Worm (Caenorhabditis elegans) whole organism, early embryonic: ENCODE results near the gene wee-1.1.

Experiments used
- aly-1 ChIP-seq: sonication (generic microtip); optimal IDR thresholded peaks from 2 replicates; lab custom pipeline; 2016; ENCODE audit warnings: missing genetic modification characterization, missing compliant biosample characterization
- ama-1 ChIP-seq: fragments of 150-350 bp; optimal IDR thresholded peaks from 2 replicates; lab custom pipeline; 2014
- hmbx-1 ChIP-seq: sonication (generic microtip); optimal IDR thresholded peaks from 2 replicates; lab custom pipeline; 2016; ENCODE audit warnings: mild to moderate bottlenecking, missing genetic modification characterization, missing compliant biosample characterization
- scrt-1 ChIP-seq: fragments of 200-800 bp; sonication (Bioruptor generic); IDR thresholded peaks from 2 replicates; pipeline ENCODE4 v1.3.6; 2022; ENCODE audit warnings: missing genetic modification characterization, missing compliant biosample characterization
- tbx-11 ChIP-seq: fragments of 200-800 bp; sonication (Bioruptor generic); IDR thresholded peaks from 2 replicates; pipeline ENCODE4 v1.3.6; 2022; ENCODE audit warnings: missing genetic modification characterization, missing compliant biosample characterization

DNA sequence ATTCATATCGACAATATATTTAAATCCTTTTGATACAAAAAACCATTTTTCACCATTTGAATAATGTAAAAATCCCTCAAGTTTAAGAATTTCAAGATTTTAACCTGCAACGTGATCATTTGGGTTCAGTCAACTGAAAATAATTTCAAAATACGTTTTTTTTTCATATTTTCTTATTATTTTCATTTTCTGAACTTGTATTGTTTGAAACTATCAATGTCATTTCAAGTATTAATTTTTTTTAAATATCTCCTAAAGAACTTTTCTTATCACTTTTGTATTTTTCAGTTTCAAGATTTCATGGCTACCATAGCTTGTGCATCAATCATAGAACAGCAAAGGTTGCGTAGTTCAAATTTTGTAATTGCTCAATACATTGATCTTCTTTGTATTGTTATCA is 51.4 kb downstream of the wee-1.1 start, which contains the start of gene sra-9:
- TF ChIP-seq ama-1 (lab: Kevin White, UChicago) (no peak), aly-1 (tag; lab: Kevin White, UChicago) (no peak), scrt-1 (GFP tag; lab: Robert Waterston, UW) (no peak), hmbx-1 (tag; lab: Kevin White, UChicago) (no peak), tbx-11 (no peak)
